Worm (Caenorhabditis elegans) whole organism, L2 larva: ENCODE data around the gene lgc-47.

ENCODE experiments used
- aly-2 ChIP-seq: fragments of 150-350 bp; optimal IDR thresholded peaks from 2 replicates; lab custom pipeline; 2014; ENCODE audit warnings: missing biosample characterization, missing genetic modification characterization
- ama-1 ChIP-seq: fragments of 150-350 bp; optimal IDR thresholded peaks from 2 replicates; lab custom pipeline; 2018; ENCODE audit warnings: inconsistent platforms
- egl-27 ChIP-seq: sonication (generic microtip); optimal IDR thresholded peaks from 3 replicates; lab custom pipeline; 2017; ENCODE audit warnings: missing biosample characterization, missing genetic modification reagents, missing genetic modification characterization
- elt-3 ChIP-seq: sonication (generic microtip); optimal IDR thresholded peaks from 2 replicates; lab custom pipeline; 2017; ENCODE audit warnings: missing biosample characterization, missing genetic modification characterization
- lin-13 ChIP-seq: fragments of 150-350 bp; optimal IDR thresholded peaks from 2 replicates; lab custom pipeline; 2014; ENCODE audit warnings: missing biosample characterization, missing genetic modification reagents, missing genetic modification characterization
- mab-5 ChIP-seq: fragments of 150-350 bp; optimal IDR thresholded peaks from 2 replicates; lab custom pipeline; 2014; ENCODE audit warnings: missing biosample characterization, missing genetic modification characterization
- nhr-10 ChIP-seq: sonication (generic microtip); optimal IDR thresholded peaks from 2 replicates; lab custom pipeline; 2017; ENCODE audit warnings: missing biosample characterization, missing genetic modification characterization
- nhr-12 ChIP-seq: fragments of 150-350 bp; optimal IDR thresholded peaks from 2 replicates; lab custom pipeline; 2014; ENCODE audit warnings: missing biosample characterization, missing genetic modification characterization
- nhr-237 ChIP-seq: fragments of 150-350 bp; optimal IDR thresholded peaks from 2 replicates; lab custom pipeline; 2014; ENCODE audit warnings: missing biosample characterization, missing genetic modification characterization
- nhr-77 ChIP-seq: fragments of 150-350 bp; optimal IDR thresholded peaks from 2 replicates; lab custom pipeline; 2014; ENCODE audit warnings: missing biosample characterization, missing genetic modification characterization
- skn-1 ChIP-seq: sonication (generic microtip); optimal IDR thresholded peaks from 2 replicates; lab custom pipeline; 2017; ENCODE audit warnings: missing biosample characterization, missing genetic modification characterization
- snpc-4 ChIP-seq: fragments of 150-350 bp; optimal IDR thresholded peaks from 2 replicates; lab custom pipeline; 2014; ENCODE audit warnings: missing biosample characterization, missing genetic modification characterization
- ztf-11 ChIP-seq: sonication (generic microtip); optimal IDR thresholded peaks from 2 replicates; lab custom pipeline; 2017; ENCODE audit warnings: missing biosample characterization, missing genetic modification characterization
- ztf-4 ChIP-seq: fragments of 150-350 bp; optimal IDR thresholded peaks from 2 replicates; lab custom pipeline; 2014; ENCODE audit warnings: missing biosample characterization, missing genetic modification characterization

DNA sequence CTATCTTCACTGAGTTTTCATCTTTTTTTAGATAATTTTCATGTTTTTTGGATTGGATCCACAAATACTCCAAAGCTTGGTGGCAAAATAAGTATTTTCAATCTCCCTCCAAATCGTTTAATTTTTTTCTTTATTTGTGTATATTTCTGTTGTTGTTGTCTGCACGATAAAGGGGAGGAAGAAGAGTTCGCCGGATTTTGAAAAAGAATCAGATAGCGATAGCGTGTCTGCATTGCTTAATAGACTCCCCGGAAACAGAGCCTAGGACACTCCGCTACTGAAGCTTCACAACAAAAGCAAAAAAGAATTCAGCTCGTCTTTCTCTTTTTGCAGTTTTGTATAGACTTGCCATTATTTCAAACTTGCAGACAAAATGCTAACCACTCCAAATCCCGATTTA lies 30.0 kb downstream of the lgc-47 start, which contains the start of gene T09B9.5:
- TF ChIP-seq mab-5 (tag; lab: Kevin White, UChicago) (no peak), lin-13 (GFP tag; lab: Kevin White, UChicago) (no peak), egl-27 (no peak), skn-1 (tag; lab: Kevin White, UChicago) (no peak), aly-2 (tag; lab: Kevin White, UChicago) (no peak), ztf-4 (tag; lab: Kevin White, UChicago) (no peak), nhr-12 (tag; lab: Kevin White, UChicago) (no peak), nhr-77 (no peak), elt-3 (tag; lab: Kevin White, UChicago) (no peak), snpc-4 (tag; lab: Kevin White, UChicago) (no peak), nhr-237 (tag; lab: Kevin White, UChicago) (no peak), nhr-10 (tag; lab: Kevin White, UChicago) (no peak), ama-1 (lab: Kevin White, UChicago) (no peak), ztf-11 (tag; lab: Kevin White, UChicago) (no peak)
